Fruit fly (Drosophila melanogaster) S2 (cell line): ENCODE results near the gene nudC.

Experiments
- CG8478 ChIP-seq: fragments of >200 bp; optimal IDR thresholded peaks from 2 replicates; lab custom pipeline; 2018
- CTCF ChIP-seq, 2 experiments: fragments of >200 bp; optimal IDR thresholded peaks; 2 replicates each; lab custom pipeline; 2018

nudC gene

DNA sequence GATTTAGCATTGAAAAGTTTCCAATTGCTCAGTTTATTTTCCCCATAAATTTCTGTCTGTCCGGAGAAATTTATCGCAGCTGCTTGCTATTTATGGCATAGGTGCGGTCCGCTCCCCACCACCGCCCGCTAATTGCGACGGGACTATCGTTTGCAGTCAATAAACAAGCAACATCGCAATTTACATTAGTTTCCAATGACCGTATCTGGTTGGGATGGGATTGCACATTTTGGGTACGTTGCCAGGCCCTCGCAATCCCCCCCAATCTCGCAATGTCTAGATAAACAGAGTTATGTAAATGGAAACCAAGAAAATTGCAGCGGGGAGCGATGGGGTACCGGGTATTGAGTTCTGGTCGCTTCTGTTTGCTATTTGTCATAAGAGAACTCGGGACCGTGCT, at the start of gene nudC:
Gene nudC, plus strand, starts transcription at position 368 of the 400 bp plus-strand sequence.
- TF ChIP-seq CTCF (optimal IDR thresholded peaks at IDR 0.05; lab: Kevin White, UChicago) = no peak
- no peak for TF ChIP-seq CG8478 (lab: Kevin White, UChicago)

DNA sequence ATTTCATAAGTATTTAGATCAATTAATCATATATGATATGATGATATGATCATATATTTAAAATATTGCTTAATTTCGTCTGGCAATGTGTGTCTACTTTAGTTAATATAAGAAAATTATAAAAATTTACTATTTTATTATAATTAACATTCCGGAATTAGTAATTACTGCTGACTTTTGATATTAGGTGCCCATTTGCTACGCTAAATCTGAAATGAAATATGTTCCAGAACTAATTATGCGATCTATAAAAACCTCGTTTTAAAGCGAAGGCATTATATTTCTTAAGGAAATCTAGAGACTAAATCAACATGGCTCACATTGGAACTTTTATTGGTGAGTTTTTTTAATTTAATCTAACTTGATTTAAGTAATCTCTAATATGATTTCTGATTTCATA, 49.6 kb upstream of the nudC start, which contains the start of gene CG42852:
Gene CG42852, plus strand, starts transcription at position 301 of the 400 bp plus-strand sequence.
- TF ChIP-seq CG8478 (lab: Kevin White, UChicago) (no peak), CTCF (optimal IDR thresholded peaks at IDR 0.05; lab: Kevin White, UChicago) (no peak)

DNA sequence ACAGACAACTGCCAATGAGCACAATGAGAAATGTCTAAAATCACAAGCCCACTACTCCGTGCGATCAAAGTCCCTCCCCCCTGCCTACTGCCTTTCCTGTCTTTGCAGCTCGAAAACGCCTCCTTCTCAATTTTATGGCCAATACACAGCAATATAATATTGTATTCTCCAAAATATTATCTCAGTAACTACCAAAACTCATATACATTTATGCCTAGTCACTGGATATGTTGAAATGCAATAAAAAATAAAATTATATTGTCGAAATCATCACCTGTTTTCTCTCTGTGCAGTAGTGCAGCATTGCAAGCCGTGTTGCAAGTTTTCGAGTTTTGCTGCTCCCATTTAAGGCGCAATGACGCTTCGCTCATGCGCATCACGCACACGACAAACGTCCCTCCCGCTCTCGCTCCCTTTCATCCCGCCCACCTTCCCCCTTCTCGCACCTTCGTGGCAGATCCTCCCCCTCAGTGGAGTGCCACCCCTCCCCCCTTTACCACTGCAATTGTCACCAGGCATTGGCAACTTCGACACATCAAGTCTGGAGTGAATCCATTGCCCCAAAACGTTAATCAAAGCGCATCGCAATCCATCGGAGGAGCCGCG, 46.2 kb upstream of the nudC start:
- TF ChIP-seq CTCF (optimal IDR thresholded peaks at IDR 0.05; lab: Kevin White, UChicago) = no peak
- TF ChIP-seq CG8478 (lab: Kevin White, UChicago) = no peak

DNA sequence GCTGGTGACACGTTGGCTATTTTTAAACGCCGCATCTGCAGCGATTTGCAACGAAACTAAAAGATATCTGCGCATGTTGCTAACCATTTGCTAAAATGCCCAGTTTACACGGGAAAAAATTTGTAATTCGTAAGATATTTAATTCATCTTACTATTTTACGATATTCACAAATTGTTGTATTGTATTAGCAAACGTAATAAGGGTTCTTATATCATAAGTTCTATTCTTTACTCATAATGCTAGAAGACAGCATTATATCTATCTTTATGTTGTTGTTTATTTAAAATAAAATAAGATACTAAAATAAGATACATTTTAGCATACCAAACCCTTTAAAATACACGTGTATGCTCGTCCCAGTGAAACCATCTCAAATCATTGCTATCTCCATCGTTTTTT, 45.3 kb upstream of the nudC start:
- TF ChIP-seq CG8478 (lab: Kevin White, UChicago) (no peak), CTCF (optimal IDR thresholded peaks at IDR 0.05; lab: Kevin White, UChicago) (no peak)

DNA sequence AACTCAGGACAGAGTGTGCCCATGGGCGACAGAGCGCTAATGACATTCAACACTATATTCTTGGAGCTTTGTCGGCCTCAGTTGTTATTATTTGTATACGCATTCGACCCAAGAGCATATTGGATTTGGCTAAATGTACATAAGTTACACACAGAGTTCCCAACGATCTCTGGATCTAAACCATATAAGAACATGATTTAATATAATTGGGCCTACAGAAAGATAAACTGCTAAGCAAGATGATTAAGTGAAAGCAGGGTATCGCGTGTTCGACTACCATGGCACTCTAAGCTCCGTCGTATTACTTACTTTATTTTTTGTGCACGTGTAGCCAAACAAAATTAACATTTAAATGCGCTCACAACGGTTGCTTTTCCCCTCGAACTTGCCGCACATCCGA, 44.5 kb upstream of the nudC start:
- TF ChIP-seq CG8478 (lab: Kevin White, UChicago) (no peak), CTCF (optimal IDR thresholded peaks at IDR 0.05; lab: Kevin White, UChicago) (no peak)

DNA sequence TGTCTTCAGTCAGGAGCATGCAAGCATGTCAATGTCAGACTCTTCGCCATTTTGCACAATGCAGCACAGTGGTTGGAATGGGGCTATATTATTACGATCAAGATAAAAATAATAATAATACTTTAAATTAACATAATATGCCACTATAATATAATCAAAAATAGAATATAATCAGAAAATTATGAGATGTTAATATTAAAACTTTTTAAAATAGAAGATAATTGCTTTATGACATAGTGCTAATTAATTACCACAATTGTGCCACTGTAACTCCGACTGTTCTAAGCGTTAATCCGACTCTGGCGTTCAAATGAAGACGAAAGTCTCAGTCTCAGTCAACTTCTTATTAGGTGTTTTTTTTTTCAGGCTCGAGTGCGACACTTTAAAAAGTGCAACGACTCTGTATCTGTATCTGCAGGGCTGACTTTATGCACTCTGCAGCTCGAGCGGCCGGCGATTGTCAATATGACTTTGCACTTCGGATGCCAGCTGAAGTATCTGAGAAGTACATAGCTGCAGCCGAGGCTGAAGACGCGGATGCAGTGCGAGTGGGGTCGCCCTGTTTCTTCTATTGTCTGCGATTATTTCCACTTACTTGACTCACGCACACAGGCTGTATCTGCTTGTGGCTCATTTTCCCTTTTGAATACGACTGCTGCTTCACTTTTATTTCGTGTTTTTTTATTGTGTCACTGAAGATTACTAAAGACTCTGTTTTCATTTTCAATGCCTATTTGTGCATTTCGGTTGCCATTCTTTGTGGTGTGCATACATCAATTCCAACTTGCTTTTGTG, 42.4 kb upstream of the nudC start:
- no peak for TF ChIP-seq CTCF (optimal IDR thresholded peaks at IDR 0.05; lab: Kevin White, UChicago)
- TF ChIP-seq CG8478 (lab: Kevin White, UChicago) = no peak

DNA sequence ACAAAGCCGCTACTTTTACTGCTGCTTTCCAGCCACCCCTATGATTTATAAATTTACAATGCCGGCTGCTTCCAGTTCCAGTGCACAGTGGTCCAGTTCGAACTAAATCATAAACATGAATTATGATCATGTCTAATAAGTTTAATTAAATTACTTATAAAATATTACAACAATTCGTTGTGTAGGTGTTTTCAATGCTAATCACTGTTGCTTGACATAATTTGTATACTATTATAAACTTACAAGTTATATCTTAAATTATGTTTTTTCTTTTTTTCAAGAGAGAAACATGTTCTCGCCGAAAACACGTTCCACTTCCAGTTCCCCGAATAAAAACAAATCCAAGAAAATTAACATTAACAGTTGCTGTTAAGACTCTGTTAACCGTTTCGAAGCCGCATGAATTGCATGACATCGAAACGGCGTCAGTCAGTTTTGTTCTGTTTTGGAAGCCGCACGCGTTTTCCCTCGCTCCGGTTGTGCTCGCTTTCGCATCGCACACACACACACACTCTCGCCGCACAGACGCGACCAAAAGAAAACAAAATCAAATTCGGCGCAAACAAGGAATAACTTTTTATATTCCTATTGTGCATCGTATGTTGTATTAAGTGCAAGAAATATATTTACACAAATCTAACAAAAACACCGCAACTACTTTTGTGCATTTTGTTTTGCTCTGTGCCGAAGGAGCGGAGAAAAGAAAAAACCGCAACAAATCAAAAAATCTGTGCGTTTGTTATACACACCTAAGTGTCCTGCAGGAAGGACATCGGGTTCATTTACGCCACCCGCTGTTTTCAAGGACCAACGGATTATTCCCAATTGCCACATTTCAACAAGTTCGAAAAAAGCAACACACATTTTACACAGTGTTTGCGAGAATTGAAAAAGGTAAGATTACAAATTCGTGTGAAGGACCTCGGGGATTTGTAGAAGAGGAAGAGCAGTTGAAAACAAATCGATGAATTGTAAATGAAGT, 38.9 kb upstream of the nudC start, which contains the start of gene Nrt:
Gene Nrt, plus strand, starts transcription at position 426 of the 982 bp plus-strand sequence.
- TF ChIP-seq CG8478 (lab: Kevin White, UChicago) (no peak), CTCF (optimal IDR thresholded peaks at IDR 0.05; lab: Kevin White, UChicago) (no peak)

DNA sequence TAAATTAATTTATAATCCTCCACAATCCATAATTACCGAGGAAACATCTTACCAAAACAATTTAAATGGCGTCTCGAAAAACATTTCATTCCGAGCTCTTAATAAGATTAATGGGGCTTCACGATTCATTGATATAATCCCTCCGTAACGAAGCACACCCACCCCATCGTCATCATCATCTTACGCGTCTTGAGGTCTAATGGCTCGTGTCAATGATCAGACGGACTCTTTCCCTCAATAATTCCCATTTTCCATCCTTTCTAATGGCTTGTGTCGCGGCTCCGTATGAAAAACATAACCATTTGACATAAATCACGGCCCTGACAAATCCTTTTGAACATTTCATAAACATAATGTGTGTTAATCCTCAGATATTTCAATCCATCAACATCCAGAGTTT, 37.9 kb upstream of the nudC start:
- TF ChIP-seq CG8478 (lab: Kevin White, UChicago) (no peak), CTCF (optimal IDR thresholded peaks at IDR 0.05; lab: Kevin White, UChicago) (no peak)

DNA sequence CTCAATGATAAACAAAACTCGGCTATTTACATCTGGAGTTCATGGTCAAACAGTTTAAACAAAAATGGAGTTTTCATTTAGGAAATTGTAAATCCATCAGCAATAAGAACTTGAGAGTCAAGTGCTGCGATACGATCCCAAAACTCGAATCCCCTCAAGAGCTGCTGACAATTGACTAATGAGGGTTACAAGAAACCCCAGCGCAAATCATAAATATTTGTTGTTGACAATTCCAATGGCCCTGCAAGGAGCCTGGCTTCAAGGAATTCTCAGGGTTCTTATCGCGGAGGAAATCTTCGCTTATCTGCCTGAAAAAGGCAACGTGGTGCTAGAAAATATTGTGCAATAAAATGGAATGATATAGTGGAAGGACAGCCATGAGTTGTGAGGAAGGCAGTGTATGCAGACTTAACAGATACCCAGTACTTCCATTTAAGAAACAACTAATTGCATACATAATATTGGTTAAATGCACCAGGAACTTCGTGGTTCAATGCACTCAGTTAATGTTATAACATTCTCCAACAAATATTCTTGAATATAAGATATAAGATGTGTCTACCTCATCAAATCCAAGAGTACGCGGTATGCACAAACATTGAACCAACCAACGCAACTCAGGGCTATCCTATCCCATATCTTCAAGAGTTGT, 36.7 kb upstream of the nudC start:
- no peak for TF ChIP-seq CG8478 (lab: Kevin White, UChicago)
- no peak for TF ChIP-seq CTCF (optimal IDR thresholded peaks at IDR 0.05; lab: Kevin White, UChicago)

DNA sequence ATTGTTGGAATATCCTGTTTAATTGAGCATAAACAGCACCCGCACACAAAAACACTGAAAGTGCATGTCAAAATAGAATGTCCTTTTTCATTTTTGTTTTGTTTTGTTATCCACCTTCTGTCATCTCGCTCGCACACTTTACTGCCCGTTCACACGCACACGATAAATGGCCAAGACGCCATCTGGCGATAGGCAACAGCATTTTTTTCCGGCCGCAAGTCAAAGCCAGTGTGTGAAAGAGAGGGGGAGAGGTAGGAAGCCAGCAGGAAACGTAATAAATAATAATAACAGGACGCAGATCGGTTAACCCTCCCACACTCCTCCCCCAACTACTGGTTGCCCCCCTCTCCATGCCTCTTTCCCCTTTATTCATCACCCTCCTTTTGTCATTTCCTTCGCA, 34.9 kb upstream of the nudC start:
- TF ChIP-seq CTCF (optimal IDR thresholded peaks at IDR 0.05; lab: Kevin White, UChicago) (peak; percentile 88 to 94), CG8478 (lab: Kevin White, UChicago) (no peak)

DNA sequence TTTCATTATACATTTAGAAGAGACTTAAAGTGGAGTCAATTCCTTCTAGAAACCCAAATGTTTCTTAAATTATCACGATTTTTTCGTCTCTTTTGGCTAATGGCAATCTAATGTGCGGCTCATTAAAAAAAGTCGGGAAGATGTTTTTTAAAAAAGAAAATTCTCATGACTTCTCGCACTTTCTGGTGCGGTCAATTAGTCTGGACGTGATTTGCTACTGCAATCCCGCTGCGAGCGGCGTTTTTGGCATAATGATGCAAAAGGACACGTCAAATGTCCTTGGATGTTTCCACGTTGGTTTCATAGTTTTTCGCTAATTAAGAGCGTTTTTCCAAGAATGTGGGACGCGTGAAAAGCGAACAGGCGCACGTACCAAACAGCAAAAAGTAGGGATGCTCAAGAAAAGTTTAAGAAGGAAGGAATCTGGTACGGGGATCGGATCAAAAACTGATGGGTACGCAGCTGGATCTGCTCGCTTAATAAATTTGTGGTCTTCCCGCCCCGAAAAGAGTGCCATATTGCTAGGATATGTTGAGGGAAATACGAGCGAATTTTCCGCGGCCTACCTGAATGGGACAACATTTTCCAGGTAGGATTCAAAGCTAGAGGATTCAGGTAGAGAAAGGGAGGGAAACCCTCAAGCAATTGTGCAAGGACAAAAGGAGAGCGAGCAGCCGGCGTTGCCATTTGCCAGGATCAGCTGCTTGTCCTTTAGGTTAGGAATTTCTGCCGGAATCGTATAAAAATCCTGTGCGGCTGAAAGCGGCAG, 31.9 kb upstream of the nudC start:
- no peak for TF ChIP-seq CTCF (optimal IDR thresholded peaks at IDR 0.05; lab: Kevin White, UChicago)
- no peak for TF ChIP-seq CG8478 (lab: Kevin White, UChicago)

DNA sequence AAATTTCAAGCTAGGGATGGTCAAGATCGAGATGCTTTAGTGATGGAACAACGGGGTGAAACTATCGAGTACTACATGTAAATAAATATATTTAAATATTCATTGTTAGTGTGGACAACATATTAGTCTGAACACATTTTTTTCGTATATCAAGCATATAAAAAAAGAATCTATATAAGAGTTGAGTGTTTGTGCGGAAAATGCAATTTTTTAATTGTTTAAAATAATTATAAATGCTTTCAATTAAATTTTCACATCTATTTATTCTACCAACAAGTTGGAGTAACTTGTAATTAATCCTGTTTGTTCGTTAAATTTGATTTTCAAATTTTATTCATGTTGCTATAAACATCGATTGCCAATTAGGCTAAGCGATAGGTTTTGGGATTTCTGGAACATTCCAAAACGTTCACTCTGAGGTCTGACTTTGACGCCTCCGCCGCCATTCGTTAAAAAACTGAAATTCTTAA, 25.1 kb upstream of the nudC start, which contains the start of the genes mus302 and CG9705:
Gene mus302, minus strand, starts transcription at position 33 of the 470 bp plus-strand sequence.
Gene CG9705, plus strand, starts transcription at position 397 of the 470 bp plus-strand sequence.
- no peak for TF ChIP-seq CTCF (optimal IDR thresholded peaks at IDR 0.05; lab: Kevin White, UChicago)
- no peak for TF ChIP-seq CG8478 (lab: Kevin White, UChicago)

DNA sequence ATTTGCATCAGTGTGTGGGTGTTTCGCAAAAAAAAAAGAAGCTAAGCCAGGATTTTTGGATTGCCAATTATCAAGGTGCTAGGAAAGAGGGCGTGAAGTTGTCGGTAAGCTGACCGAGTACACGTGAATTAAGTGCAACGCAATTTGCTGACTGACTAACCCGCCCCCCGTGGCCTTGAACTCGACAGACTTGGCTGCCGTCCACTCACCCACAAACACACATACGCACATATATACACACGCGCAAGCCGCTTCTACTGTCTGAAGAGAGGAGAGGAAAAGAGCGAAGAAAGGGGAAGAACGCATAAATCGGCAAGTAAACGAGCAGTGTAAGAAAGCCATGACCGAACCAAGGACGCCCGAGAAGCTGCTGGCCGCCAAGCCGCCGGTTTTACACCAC, 24.5 kb upstream of the nudC start:
- no peak for TF ChIP-seq CG8478 (lab: Kevin White, UChicago)
- no peak for TF ChIP-seq CTCF (optimal IDR thresholded peaks at IDR 0.05; lab: Kevin White, UChicago)
